Fruit fly (Drosophila melanogaster) whole organism, embryonic: Measurements from ENCODE around the gene CG1640.
A peak's percentile ranks its signal among the peaks of the same experiment; 100 is the strongest.

Experiments used
- CG1024 ChIP-seq: fragments of 200-800 bp; sonication (Bioruptor generic); IDR thresholded peaks from 2 replicates; pipeline ENCODE4 v1.3.6; 2022; ENCODE audit warnings: missing biosample characterization, missing genetic modification characterization
- CG11085 ChIP-seq: fragments of 200-800 bp; sonication (Bioruptor generic); IDR thresholded peaks from 2 replicates; pipeline ENCODE4 v1.3.6; 2022; ENCODE audit warnings: missing biosample characterization, missing genetic modification characterization
- CG11456 ChIP-seq: fragments of 200-800 bp; sonication (Bioruptor generic); IDR thresholded peaks from 3 replicates; pipeline ENCODE4 v1.3.6; 2022; ENCODE audit warnings: missing biosample characterization, missing genetic modification characterization
- CG11560 ChIP-seq: fragments of 200-800 bp; sonication (Bioruptor generic); IDR thresholded peaks from 3 replicates; pipeline ENCODE4 v1.3.6; 2022; ENCODE audit warnings: missing biosample characterization, missing genetic modification characterization
- CG14014 ChIP-seq: fragments of 200-800 bp; sonication (Bioruptor generic); IDR thresholded peaks from 2 replicates; pipeline ENCODE4 v1.3.6; 2022; ENCODE audit warnings: missing biosample characterization, missing genetic modification characterization
- CG14441 ChIP-seq: fragments of 200-800 bp; sonication (Bioruptor generic); IDR thresholded peaks from 2 replicates; pipeline ENCODE4 v1.3.6; 2022; ENCODE audit warnings: missing biosample characterization, missing genetic modification characterization
- CG16815 ChIP-seq: fragments of 200-800 bp; sonication (Bioruptor generic); optimal IDR thresholded peaks from 3 replicates; lab custom pipeline; 2017; ENCODE audit warnings: missing biosample characterization, mild to moderate bottlenecking, missing genetic modification characterization
- CG17802 ChIP-seq: fragments of 200-800 bp; sonication (Bioruptor generic); optimal IDR thresholded peaks from 2 replicates; lab custom pipeline; 2018; ENCODE audit warnings: missing biosample characterization, mild to moderate bottlenecking, missing genetic modification characterization, moderate library complexity
- CG2202 ChIP-seq: fragments of 200-800 bp; sonication (Bioruptor generic); optimal IDR thresholded peaks from 2 replicates; lab custom pipeline; 2018; ENCODE audit warnings: missing biosample characterization, mild to moderate bottlenecking, missing genetic modification characterization
- CG30020 ChIP-seq: fragments of 200-800 bp; optimal IDR thresholded peaks from 2 replicates; lab custom pipeline; 2019; ENCODE audit warnings: missing biosample characterization, mild to moderate bottlenecking, missing genetic modification characterization, moderate library complexity
- CG3847 ChIP-seq: fragments of 200-800 bp; sonication (Bioruptor generic); IDR thresholded peaks from 2 replicates; pipeline ENCODE4 v1.3.6; 2022; ENCODE audit warnings: missing biosample characterization, missing genetic modification characterization
- CG3995 ChIP-seq: fragments of 200-800 bp; sonication (Bioruptor generic); optimal IDR thresholded peaks from 3 replicates; lab custom pipeline; 2016; ENCODE audit warnings: missing biosample characterization, missing genetic modification characterization
- CG43689 ChIP-seq: fragments of 200-800 bp; sonication (Bioruptor generic); IDR thresholded peaks from 2 replicates; pipeline ENCODE4 v1.3.6; 2022; ENCODE audit warnings: missing biosample characterization, missing genetic modification characterization
- CG6175 ChIP-seq: fragments of 200-800 bp; sonication (Bioruptor generic); IDR thresholded peaks from 3 replicates; pipeline ENCODE4 v1.3.6; 2022; ENCODE audit warnings: missing biosample characterization, missing genetic modification characterization
- CG6689 ChIP-seq: fragments of 200-800 bp; sonication (Bioruptor generic); IDR thresholded peaks from 2 replicates; pipeline ENCODE4 v1.3.6; 2022; ENCODE audit warnings: missing biosample characterization, missing genetic modification characterization
- CG6854 ChIP-seq: fragments of 200-800 bp; sonication (Bioruptor generic); optimal IDR thresholded peaks from 3 replicates; lab custom pipeline; 2017; ENCODE audit warnings: missing biosample characterization, mild to moderate bottlenecking, missing genetic modification characterization
- CG7786 ChIP-seq: fragments of 200-800 bp; sonication (Bioruptor generic); optimal IDR thresholded peaks from 2 replicates; lab custom pipeline; 2016; ENCODE audit warnings: missing biosample characterization, missing genetic modification characterization
- CG8359 ChIP-seq: fragments of 200-800 bp; sonication (Bioruptor generic); optimal IDR thresholded peaks from 2 replicates; lab custom pipeline; 2017; ENCODE audit warnings: missing biosample characterization, mild to moderate bottlenecking, missing genetic modification characterization, borderline replicate concordance
- CG8388 ChIP-seq: fragments of 200-800 bp; sonication (Bioruptor generic); optimal IDR thresholded peaks from 2 replicates; lab custom pipeline; 2019; ENCODE audit warnings: missing biosample characterization, mild to moderate bottlenecking, missing genetic modification characterization, moderate library complexity
- CG9797 ChIP-seq: fragments of 200-800 bp; sonication (Bioruptor generic); optimal IDR thresholded peaks from 3 replicates; lab custom pipeline; 2018; ENCODE audit warnings: missing biosample characterization, mild to moderate bottlenecking, missing genetic modification characterization
- D19B ChIP-seq: fragments of 200-800 bp; sonication (Bioruptor generic); optimal IDR thresholded peaks from 2 replicates; lab custom pipeline; 2017; ENCODE audit warnings: missing biosample characterization, mild to moderate bottlenecking, missing genetic modification characterization
- Dad ChIP-seq: fragments of 200-800 bp; sonication (Bioruptor generic); optimal IDR thresholded peaks from 3 replicates; lab custom pipeline; 2016; ENCODE audit warnings: missing biosample characterization, missing genetic modification characterization
- E2f1 ChIP-seq: fragments of 200-800 bp; sonication (Bioruptor generic); IDR thresholded peaks from 2 replicates; pipeline ENCODE4 v1.3.6; 2022; ENCODE audit warnings: missing biosample characterization, missing genetic modification characterization
- Ets97D ChIP-seq: fragments of 200-800 bp; sonication (Bioruptor generic); optimal IDR thresholded peaks from 3 replicates; lab custom pipeline; 2016; ENCODE audit warnings: missing biosample characterization, missing genetic modification characterization
- H15 ChIP-seq: fragments of 200-800 bp; sonication (Bioruptor generic); IDR thresholded peaks from 3 replicates; pipeline ENCODE4 v1.3.6; 2022; ENCODE audit warnings: missing biosample characterization, missing genetic modification characterization
- Hand ChIP-seq: fragments of 200-800 bp; sonication (Bioruptor generic); optimal IDR thresholded peaks from 2 replicates; lab custom pipeline; 2017; ENCODE audit warnings: mild to moderate bottlenecking, missing biosample characterization, missing genetic modification reagents, missing genetic modification characterization
- MBD-R2 ChIP-seq: fragments of 200-800 bp; sonication (Bioruptor generic); IDR thresholded peaks from 2 replicates; pipeline ENCODE4 v1.3.6; 2022; ENCODE audit warnings: missing biosample characterization, missing genetic modification characterization
- Oaz ChIP-seq: fragments of 200-800 bp; sonication (Bioruptor generic); IDR thresholded peaks from 2 replicates; pipeline ENCODE4 v1.3.6; 2022; ENCODE audit warnings: missing biosample characterization, missing genetic modification characterization
- Pdp1 ChIP-seq, 2 experiments: fragments of 200-800 bp; sonication (Bioruptor generic); optimal IDR thresholded peaks; 3 replicates each; lab custom pipeline; 2016; ENCODE audit warnings: missing biosample characterization in 2 of 2, missing genetic modification characterization in 2 of 2, mild to moderate bottlenecking in 1 of 2, moderate library complexity in 1 of 2
- Scr ChIP-seq: fragments of 200-800 bp; sonication (Bioruptor generic); IDR thresholded peaks from 2 replicates; pipeline ENCODE4 v1.3.6; 2022; ENCODE audit warnings: missing biosample characterization, missing genetic modification characterization; ENCODE audit not compliant: partially characterized antibody
- Sox102F ChIP-seq: fragments of 200-800 bp; sonication (Bioruptor generic); optimal IDR thresholded peaks from 2 replicates; lab custom pipeline; 2018; ENCODE audit warnings: missing biosample characterization, mild to moderate bottlenecking, missing genetic modification characterization, moderate library complexity
- Sry-δ ChIP-seq: fragments of 200-800 bp; sonication (Bioruptor generic); optimal IDR thresholded peaks from 2 replicates; lab custom pipeline; 2016; ENCODE audit warnings: missing biosample characterization, missing genetic modification characterization
- bcd ChIP-seq: fragments of 200-800 bp; sonication (Bioruptor generic); optimal IDR thresholded peaks from 2 replicates; lab custom pipeline; 2017; ENCODE audit warnings: missing biosample characterization, mild to moderate bottlenecking, missing genetic modification characterization
- caup ChIP-seq: fragments of 200-800 bp; sonication (Bioruptor generic); optimal IDR thresholded peaks from 3 replicates; lab custom pipeline; 2017; ENCODE audit warnings: missing biosample characterization, mild to moderate bottlenecking, missing genetic modification characterization, moderate library complexity; ENCODE audit not compliant: severe bottlenecking
- crol ChIP-seq: fragments of 200-800 bp; sonication (Bioruptor generic); IDR thresholded peaks from 2 replicates; pipeline ENCODE4 v1.3.6; 2022; ENCODE audit warnings: missing biosample characterization, missing genetic modification characterization
- dati ChIP-seq: fragments of 200-800 bp; sonication (Bioruptor generic); IDR thresholded peaks from 2 replicates; pipeline ENCODE4 v1.3.6; 2022; ENCODE audit warnings: missing biosample characterization, missing genetic modification characterization
- eyg ChIP-seq: fragments of 200-800 bp; sonication (Bioruptor generic); optimal IDR thresholded peaks from 3 replicates; lab custom pipeline; 2016; ENCODE audit warnings: missing biosample characterization, missing genetic modification characterization
- jigr1 ChIP-seq: fragments of 200-800 bp; sonication (Bioruptor generic); IDR thresholded peaks from 3 replicates; pipeline ENCODE4 v1.3.6; 2022; ENCODE audit warnings: missing biosample characterization, missing genetic modification characterization
- nom ChIP-seq: fragments of 200-800 bp; sonication (Bioruptor generic); optimal IDR thresholded peaks from 2 replicates; lab custom pipeline; 2017; ENCODE audit warnings: missing biosample characterization, missing genetic modification characterization, mild to moderate bottlenecking, moderate library complexity, missing genetic modification reagents
- odd ChIP-seq: fragments of 200-800 bp; sonication (Bioruptor generic); optimal IDR thresholded peaks from 2 replicates; lab custom pipeline; 2017; ENCODE audit warnings: missing biosample characterization, mild to moderate bottlenecking, missing genetic modification characterization
- onecut ChIP-seq: fragments of 200-800 bp; sonication (Bioruptor generic); IDR thresholded peaks from 2 replicates; pipeline ENCODE4 v1.3.6; 2022; ENCODE audit warnings: missing biosample characterization, missing genetic modification characterization
- peb ChIP-seq: fragments of 200-800 bp; sonication (Bioruptor generic); IDR thresholded peaks from 2 replicates; pipeline ENCODE4 v1.3.6; 2022; ENCODE audit warnings: missing biosample characterization, missing genetic modification characterization
- ro ChIP-seq: fragments of 200-800 bp; sonication (Bioruptor generic); IDR thresholded peaks from 2 replicates; pipeline ENCODE4 v1.3.6; 2022; ENCODE audit warnings: missing biosample characterization, missing genetic modification characterization
- tgo ChIP-seq: fragments of 200-800 bp; sonication (Bioruptor generic); IDR thresholded peaks from 3 replicates; pipeline ENCODE4 v1.3.6; 2022; ENCODE audit warnings: missing biosample characterization, missing genetic modification characterization
- vnd ChIP-seq: fragments of 200-800 bp; sonication (Bioruptor generic); IDR thresholded peaks from 3 replicates; pipeline ENCODE4 v1.3.6; 2022; ENCODE audit warnings: missing biosample characterization, missing genetic modification characterization; ENCODE audit not compliant: partially characterized antibody
- wdn ChIP-seq: fragments of 200-800 bp; sonication (Bioruptor generic); IDR thresholded peaks from 2 replicates; pipeline ENCODE4 v1.3.6; 2022; ENCODE audit warnings: missing biosample characterization, missing genetic modification characterization
- wek ChIP-seq: fragments of 200-800 bp; sonication (Bioruptor generic); optimal IDR thresholded peaks from 3 replicates; lab custom pipeline; 2018; ENCODE audit warnings: missing biosample characterization, mild to moderate bottlenecking, missing genetic modification characterization, moderate library complexity
- wor ChIP-seq: fragments of 200-800 bp; sonication (Bioruptor generic); IDR thresholded peaks from 2 replicates; pipeline ENCODE4 v1.3.6; 2022; ENCODE audit warnings: missing biosample characterization, missing genetic modification characterization
- zfh1 ChIP-seq: fragments of 200-800 bp; sonication (Bioruptor generic); IDR thresholded peaks from 3 replicates; pipeline ENCODE4 v1.3.6; 2022; ENCODE audit warnings: missing biosample characterization, missing genetic modification characterization
- zfh2 ChIP-seq: fragments of 200-800 bp; sonication (Bioruptor generic); optimal IDR thresholded peaks from 2 replicates; lab custom pipeline; 2016; ENCODE audit warnings: missing biosample characterization, missing genetic modification characterization

The CG1640 gene

DNA sequence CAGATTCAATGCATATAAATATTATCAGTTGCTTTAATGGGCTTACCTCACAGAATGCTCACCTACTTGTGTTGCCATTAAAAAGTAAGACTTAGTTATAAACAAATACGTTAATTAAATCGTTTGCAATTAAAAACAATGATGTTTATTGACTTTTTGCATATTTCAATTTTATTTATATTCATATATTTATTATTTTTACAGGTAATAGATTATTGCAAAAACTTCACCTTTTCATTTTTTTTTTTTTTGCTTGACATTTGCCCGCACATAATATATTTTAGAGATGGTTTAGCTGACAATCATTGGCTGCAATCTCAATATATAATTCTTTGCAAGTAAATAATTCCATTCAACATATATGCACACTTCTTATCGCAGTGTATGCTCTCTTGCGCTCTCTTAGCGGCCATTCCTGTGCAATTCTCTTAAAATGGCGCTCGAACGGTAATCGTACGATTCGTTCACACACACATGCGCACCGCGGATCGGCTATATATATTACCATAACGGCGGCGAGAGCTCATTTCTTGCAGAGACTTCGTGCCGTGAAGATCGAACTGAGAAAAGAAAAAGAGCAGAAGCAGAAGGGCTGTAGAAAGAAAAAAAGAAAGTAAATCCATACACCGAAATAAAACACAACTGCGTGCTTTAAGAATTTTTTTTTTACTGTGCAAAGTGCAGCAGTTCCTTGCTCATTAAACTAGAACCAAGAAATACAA lies 26.1 kb downstream of the CG1640 start, which contains the start of gene Bcat (continued):
- TF ChIP-seq onecut (GFP tag; lab: Robert Waterston, UW) (no peak), CG14014 (GFP tag; lab: Robert Waterston, UW) (no peak), CG11085 (GFP tag; lab: Robert Waterston, UW) (peak; percentile 57; the same call in 1 of the 2 replicates), wor (GFP tag; lab: Robert Waterston, UW) (no peak), Oaz (GFP tag; lab: Robert Waterston, UW) (no peak), Scr (no peak), CG11560 (no peak), D19B (peak; percentile 73), ro (GFP tag; lab: Robert Waterston, UW) (no peak), CG17802 (tag; lab: Kevin White, UChicago) (no peak), odd (GFP tag; lab: Kevin White, UChicago) (peak; percentile 75), Sox102F (GFP tag; lab: Kevin White, UChicago) (peak; percentile 78), CG8388 (GFP tag; lab: Kevin White, UChicago) (peak; percentile 40), CG6689 (GFP tag; lab: Robert Waterston, UW) (peak; percentile 74), crol (GFP tag; lab: Robert Waterston, UW) (no peak), CG14441 (GFP tag; lab: Robert Waterston, UW) (peak; percentile 57), CG3847 (peak; percentile 60), CG8359 (no peak), Hand (GFP tag; lab: Kevin White, UChicago) (peak; percentile 71), bcd (peak; percentile 78), CG11456 (GFP tag; lab: Robert Waterston, UW) (peak; percentile 63; the same call in 1 of the 3 replicates), Pdp1 (GFP tag; optimal IDR thresholded peaks at IDR 0.05; lab: Kevin White, UChicago) (peak; percentile 10 to 42), MBD-R2 (GFP tag; lab: Robert Waterston, UW) (0 out of 2 replicates have a peak, but pooled peaks have one; percentile 14), CG3995 (GFP tag; lab: Kevin White, UChicago) (no peak), E2f1 (GFP tag; lab: Robert Waterston, UW) (0 out of 2 replicates have a peak, but pooled peaks have one; percentile 26), dati (GFP tag; lab: Robert Waterston, UW) (no peak), nom (GFP tag; lab: Kevin White, UChicago) (peak; percentile 57), CG43689 (GFP tag; lab: Robert Waterston, UW) (no peak), CG16815 (peak; percentile 60), wek (GFP tag; lab: Kevin White, UChicago) (no peak), CG6175 (GFP tag; lab: Robert Waterston, UW) (0 out of 3 replicates have a peak, but pooled peaks have one; percentile 5), wdn (0 out of 2 replicates have a peak, but pooled peaks have one; percentile 15), CG1024 (GFP tag; lab: Robert Waterston, UW) (no peak), Sry-δ (GFP tag; lab: Kevin White, UChicago) (no peak), H15 (GFP tag; lab: Robert Waterston, UW) (no peak; the same call in 2 of the 3 replicates), CG30020 (tag; lab: Kevin White, UChicago) (no peak), tgo (GFP tag; lab: Robert Waterston, UW) (peak; percentile 65; the same call in 2 of the 3 replicates), CG2202 (tag; lab: Kevin White, UChicago) (no peak), zfh2 (peak; percentile 21), CG9797 (GFP tag; lab: Kevin White, UChicago) (no peak), zfh1 (peak; percentile 4; the same call in 1 of the 3 replicates), caup (GFP tag; lab: Kevin White, UChicago) (peak; percentile 56), eyg (GFP tag; lab: Kevin White, UChicago) (no peak), vnd (GFP tag; lab: Robert Waterston, UW) (no peak), Ets97D (no peak), CG6854 (GFP tag; lab: Kevin White, UChicago) (peak; percentile 44), CG7786 (GFP tag; lab: Kevin White, UChicago) (peak; percentile 19), peb (GFP tag; lab: Robert Waterston, UW) (no peak), Dad (GFP tag; lab: Kevin White, UChicago) (no peak), jigr1 (GFP tag; lab: Robert Waterston, UW) (no peak)
